Worm (Caenorhabditis elegans) whole organism, L4 larva: ENCODE data around the gene C36E6.8.

Experiments used
- F10B5.3 ChIP-seq: sonication (generic microtip); optimal IDR thresholded peaks from 2 replicates; lab custom pipeline; 2016; ENCODE audit warnings: mild to moderate bottlenecking, missing genetic modification characterization, missing compliant biosample characterization
- F49E8.2 ChIP-seq: sonication (generic microtip); optimal IDR thresholded peaks from 2 replicates; lab custom pipeline; 2016; ENCODE audit warnings: missing compliant biosample characterization, mild to moderate bottlenecking, missing genetic modification characterization, borderline replicate concordance
- T26A8.4 ChIP-seq: fragments of 200-800 bp; sonication (Bioruptor generic); IDR thresholded peaks from 2 replicates; pipeline ENCODE4 v1.3.6; 2022; ENCODE audit warnings: missing genetic modification characterization, missing compliant biosample characterization
- Y105C5A.15 ChIP-seq: fragments of 200-800 bp; sonication (Bioruptor generic); IDR thresholded peaks from 2 replicates; pipeline ENCODE4 v1.3.6; 2022; ENCODE audit warnings: missing genetic modification characterization, missing compliant biosample characterization
- Y48G9A.11 ChIP-seq: fragments of 200-800 bp; sonication (Bioruptor generic); IDR thresholded peaks from 2 replicates; pipeline ENCODE4 v1.3.6; 2022; ENCODE audit warnings: missing genetic modification reagents, missing genetic modification characterization, missing compliant biosample characterization
- Y5F2A.4 ChIP-seq: fragments of 200-800 bp; sonication (Bioruptor generic); optimal IDR thresholded peaks from 2 replicates; lab custom pipeline; 2018; ENCODE audit warnings: mild to moderate bottlenecking, missing genetic modification characterization, missing compliant biosample characterization
- Y75B8A.6 ChIP-seq: fragments of 200-800 bp; sonication (Bioruptor generic); IDR thresholded peaks from 2 replicates; pipeline ENCODE4 v1.3.6; 2022; ENCODE audit warnings: missing genetic modification reagents, missing genetic modification characterization, missing compliant biosample characterization
- aha-1 ChIP-seq: fragments of 150-350 bp; peaks from one replicate; lab custom pipeline; 2014; ENCODE audit warnings: missing biosample characterization, missing genetic modification characterization
- attf-4 ChIP-seq: sonication (generic microtip); optimal IDR thresholded peaks from 3 replicates; lab custom pipeline; 2017; ENCODE audit warnings: missing biosample characterization, missing genetic modification characterization
- ceh-28 ChIP-seq: fragments of 150-350 bp; optimal IDR thresholded peaks from 2 replicates; lab custom pipeline; 2014; ENCODE audit warnings: missing biosample characterization, missing genetic modification reagents, missing genetic modification characterization
- ceh-32 ChIP-seq: sonication (generic microtip); optimal IDR thresholded peaks from 2 replicates; lab custom pipeline; 2016; ENCODE audit warnings: mild to moderate bottlenecking, missing genetic modification characterization, missing compliant biosample characterization; ENCODE audit not compliant: poor library complexity
- ces-1 ChIP-seq: fragments of 150-350 bp; sonication (generic microtip); optimal IDR thresholded peaks from 4 replicates; lab custom pipeline; 2014; ENCODE audit warnings: missing biosample characterization, missing genetic modification reagents, missing genetic modification characterization
- cey-2 ChIP-seq: sonication (generic microtip); optimal IDR thresholded peaks from 3 replicates; lab custom pipeline; 2017; ENCODE audit warnings: missing genetic modification characterization, mild to moderate bottlenecking, missing compliant biosample characterization, antibody characterized with exemption, borderline replicate concordance; ENCODE audit not compliant: insufficient read depth
- ctbp-1 ChIP-seq: fragments of 200-800 bp; sonication (Bioruptor generic); IDR thresholded peaks from 2 replicates; pipeline ENCODE4 v1.3.6; 2022; ENCODE audit warnings: missing genetic modification reagents, missing genetic modification characterization, missing compliant biosample characterization
- daf-16 ChIP-seq, 3 experiments: sonication (generic microtip); optimal IDR thresholded peaks; 2 replicates each; lab custom pipeline; 2016 to 2017; ENCODE audit warnings: missing genetic modification characterization in 3 of 3, missing genetic modification reagents in 3 of 3, mild to moderate bottlenecking in 2 of 3, missing compliant biosample characterization in 2 of 3, missing biosample characterization in 1 of 3, moderate library complexity in 1 of 3
- daf-8 ChIP-seq: fragments of 200-800 bp; sonication (Bioruptor generic); IDR thresholded peaks from 2 replicates; pipeline ENCODE4 v1.3.6; 2022; ENCODE audit warnings: missing genetic modification characterization, missing compliant biosample characterization
- dmd-8 ChIP-seq: fragments of 200-800 bp; sonication (Bioruptor generic); IDR thresholded peaks from 2 replicates; pipeline ENCODE4 v1.3.6; 2022; ENCODE audit warnings: missing genetic modification characterization, missing compliant biosample characterization
- dpl-1 ChIP-seq: fragments of 150-350 bp; optimal IDR thresholded peaks from 2 replicates; lab custom pipeline; 2014; ENCODE audit warnings: missing biosample characterization, missing genetic modification reagents, missing genetic modification characterization
- duxl-1 ChIP-seq: sonication (generic microtip); optimal IDR thresholded peaks from 2 replicates; lab custom pipeline; 2016; ENCODE audit warnings: mild to moderate bottlenecking, missing genetic modification characterization, moderate library complexity, missing compliant biosample characterization; ENCODE audit not compliant: poor library complexity
- dve-1 ChIP-seq: sonication (generic microtip); optimal IDR thresholded peaks from 2 replicates; lab custom pipeline; 2017; ENCODE audit warnings: antibody characterized with exemption, mild to moderate bottlenecking, missing genetic modification characterization, missing compliant biosample characterization; ENCODE audit not compliant: insufficient read depth
- fkh-10 ChIP-seq: fragments of 150-350 bp; optimal IDR thresholded peaks from 2 replicates; lab custom pipeline; 2014; ENCODE audit warnings: missing biosample characterization, missing genetic modification reagents, missing genetic modification characterization
- fos-1 ChIP-seq: fragments of 150-350 bp; optimal IDR thresholded peaks from 2 replicates; lab custom pipeline; 2014; ENCODE audit warnings: missing biosample characterization, missing genetic modification characterization
- gei-8 ChIP-seq: fragments of 200-800 bp; sonication (Bioruptor generic); optimal IDR thresholded peaks from 2 replicates; lab custom pipeline; 2018; ENCODE audit warnings: mild to moderate bottlenecking, missing genetic modification characterization, missing compliant biosample characterization
- hif-1 ChIP-seq, 2 experiments: sonication (generic microtip); optimal IDR thresholded peaks; 2 replicates each; lab custom pipeline; 2016 to 2017; ENCODE audit warnings: missing compliant biosample characterization in 2 of 2, missing genetic modification characterization in 2 of 2, missing genetic modification reagents in 2 of 2, missing genotype in 2 of 2, mild to moderate bottlenecking in 1 of 2
- jun-1 ChIP-seq: fragments of 150-350 bp; optimal IDR thresholded peaks from 2 replicates; lab custom pipeline; 2014; ENCODE audit warnings: missing biosample characterization, missing genetic modification reagents, missing genetic modification characterization
- lin-39 ChIP-seq: fragments of 150-350 bp; optimal IDR thresholded peaks from 2 replicates; lab custom pipeline; 2014; ENCODE audit warnings: missing biosample characterization, missing genetic modification reagents, missing genetic modification characterization
- lir-3 ChIP-seq: sonication (generic microtip); optimal IDR thresholded peaks from 2 replicates; lab custom pipeline; 2016; ENCODE audit warnings: mild to moderate bottlenecking, missing genetic modification characterization, missing compliant biosample characterization
- mep-1 ChIP-seq: fragments of 150-350 bp; sonication (generic microtip); optimal IDR thresholded peaks from 3 replicates; lab custom pipeline; 2014; ENCODE audit warnings: missing biosample characterization, missing genetic modification characterization
- mes-2 ChIP-seq: sonication (generic microtip); optimal IDR thresholded peaks from 2 replicates; lab custom pipeline; 2016; ENCODE audit warnings: missing genotype, mild to moderate bottlenecking, missing genetic modification characterization, missing compliant biosample characterization; ENCODE audit not compliant: poor library complexity, severe bottlenecking
- nhr-10 ChIP-seq: fragments of 150-350 bp; optimal IDR thresholded peaks from 2 replicates; lab custom pipeline; 2014; ENCODE audit warnings: missing biosample characterization, missing genetic modification characterization
- nhr-102 ChIP-seq: sonication (generic microtip); optimal IDR thresholded peaks from 2 replicates; lab custom pipeline; 2016; ENCODE audit warnings: mild to moderate bottlenecking, missing genetic modification characterization, moderate library complexity, missing compliant biosample characterization
- nhr-111 ChIP-seq: fragments of 200-800 bp; sonication (Bioruptor generic); optimal IDR thresholded peaks from 2 replicates; lab custom pipeline; 2018; ENCODE audit warnings: mild to moderate bottlenecking, missing genetic modification characterization, missing compliant biosample characterization
- nhr-237 ChIP-seq: sonication (generic microtip); optimal IDR thresholded peaks from 2 replicates; lab custom pipeline; 2017; ENCODE audit warnings: missing biosample characterization, missing genetic modification characterization
- nhr-25 ChIP-seq: sonication (generic microtip); optimal IDR thresholded peaks from 2 replicates; lab custom pipeline; 2017; ENCODE audit warnings: missing genetic modification characterization, mild to moderate bottlenecking, missing compliant biosample characterization, antibody characterized with exemption, moderate library complexity, borderline replicate concordance; ENCODE audit not compliant: insufficient read depth
- nhr-28 ChIP-seq: fragments of 150-350 bp; optimal IDR thresholded peaks from 2 replicates; lab custom pipeline; 2014; ENCODE audit warnings: missing biosample characterization, missing genetic modification characterization
- nhr-41 ChIP-seq: fragments of 200-800 bp; sonication (Bioruptor generic); IDR thresholded peaks from 2 replicates; pipeline ENCODE4 v1.3.6; 2022; ENCODE audit warnings: missing genetic modification reagents, missing genetic modification characterization, missing compliant biosample characterization
- nhr-42 ChIP-seq: fragments of 200-800 bp; sonication (Bioruptor generic); IDR thresholded peaks from 2 replicates; pipeline ENCODE4 v1.3.6; 2022; ENCODE audit warnings: missing genetic modification characterization, missing compliant biosample characterization
- nhr-48 ChIP-seq: sonication (generic microtip); optimal IDR thresholded peaks from 2 replicates; lab custom pipeline; 2016; ENCODE audit warnings: mild to moderate bottlenecking, missing genetic modification characterization, missing compliant biosample characterization
- pha-4 ChIP-seq, 2 experiments: fragments of 150-350 bp in 1 of 2; fragments of 200-800 bp in 1 of 2; sonication (Bioruptor generic) in 1 of 2; IDR thresholded peaks in 1 of 2; optimal IDR thresholded peaks in 1 of 2; 2 replicates each; pipeline versions ENCODE4 v1.3.6 to Lab custom; 2014 to 2022; ENCODE audit warnings: missing genetic modification characterization in 2 of 2, missing genetic modification reagents in 2 of 2, missing biosample characterization in 1 of 2, missing compliant biosample characterization in 1 of 2
- pqm-1 ChIP-seq: sonication (generic microtip); optimal IDR thresholded peaks from 2 replicates; lab custom pipeline; 2017; ENCODE audit warnings: missing biosample characterization, missing genetic modification characterization
- rbr-2 ChIP-seq: sonication (generic microtip); optimal IDR thresholded peaks from 2 replicates; lab custom pipeline; 2016; ENCODE audit warnings: missing genotype, missing genetic modification characterization, missing compliant biosample characterization
- saeg-2 ChIP-seq: fragments of 200-800 bp; sonication (Bioruptor generic); IDR thresholded peaks from 2 replicates; pipeline ENCODE4 v1.3.6; 2022; ENCODE audit warnings: missing genetic modification reagents, missing genetic modification characterization, missing compliant biosample characterization
- set-16 ChIP-seq: fragments of 200-800 bp; sonication (Bioruptor generic); IDR thresholded peaks from 2 replicates; pipeline ENCODE4 v1.3.6; 2022; ENCODE audit warnings: missing genetic modification reagents, missing genetic modification characterization, missing compliant biosample characterization
- spr-3 ChIP-seq: fragments of 200-800 bp; sonication (Bioruptor generic); optimal IDR thresholded peaks from 2 replicates; lab custom pipeline; 2018; ENCODE audit warnings: mild to moderate bottlenecking, missing genetic modification characterization, missing compliant biosample characterization
- tra-1 ChIP-seq: fragments of 200-800 bp; sonication (Bioruptor generic); IDR thresholded peaks from 2 replicates; pipeline ENCODE4 v1.3.6; 2022; ENCODE audit warnings: missing genetic modification reagents, missing genetic modification characterization, missing compliant biosample characterization
- unc-39 ChIP-seq: sonication (generic microtip); optimal IDR thresholded peaks from 2 replicates; lab custom pipeline; 2017; ENCODE audit warnings: missing biosample characterization, missing genetic modification characterization
- zfp-2 ChIP-seq: sonication (generic microtip); optimal IDR thresholded peaks from 2 replicates; lab custom pipeline; 2016; ENCODE audit warnings: mild to moderate bottlenecking, missing genetic modification characterization, missing compliant biosample characterization
- zip-11 ChIP-seq: fragments of 200-800 bp; sonication (Bioruptor generic); IDR thresholded peaks from 2 replicates; pipeline ENCODE4 v1.3.6; 2022; ENCODE audit warnings: missing genetic modification characterization, missing compliant biosample characterization
- zip-2 ChIP-seq: fragments of 150-350 bp; optimal IDR thresholded peaks from 2 replicates; lab custom pipeline; 2014; ENCODE audit warnings: missing biosample characterization, missing genetic modification characterization
- ztf-11 ChIP-seq: fragments of 150-350 bp; optimal IDR thresholded peaks from 2 replicates; lab custom pipeline; 2014; ENCODE audit warnings: missing biosample characterization, missing genetic modification characterization

Gene C36E6.8

ce11 chrX:17392182-17392581 is 46.3 kb upstream of the C36E6.8 start (continued):
- TF ChIP-seq T26A8.4 (0 out of 2 replicates have a peak, but pooled peaks have one; percentile 18), saeg-2 (no peak), Y105C5A.15 (no peak), tra-1 (GFP tag; lab: Robert Waterston, UW) (peak; percentile 69; the same call in 1 of the 2 replicates), F49E8.2 (tag; lab: Kevin White, UChicago) (no peak), Y75B8A.6 (GFP tag; lab: Robert Waterston, UW) (no peak), ztf-11 (no peak), fos-1 (no peak), mep-1 (tag; lab: Kevin White, UChicago) (peak; percentile 88), nhr-102 (tag; lab: Kevin White, UChicago) (no peak), fkh-10 (GFP tag; lab: Kevin White, UChicago) (no peak), nhr-10 (tag; lab: Kevin White, UChicago) (no peak), F10B5.3 (tag; lab: Kevin White, UChicago) (no peak), mes-2 (peak; percentile 81), Y48G9A.11 (GFP tag; lab: Robert Waterston, UW) (no peak), daf-16 (GFP tag; optimal IDR thresholded peaks at IDR 0.05; lab: Kevin White, UChicago) (peak in 1 of 2 experiments; percentile 33), daf-16 (tag; optimal IDR thresholded peaks at IDR 0.05; lab: Kevin White, UChicago) (peak; percentile 55), ces-1 (no peak), ceh-28 (tag; lab: Kevin White, UChicago) (no peak), spr-3 (GFP tag; lab: Kevin White, UChicago) (no peak), hif-1 (tag; optimal IDR thresholded peaks at IDR 0.05; lab: Kevin White, UChicago) (peak in 1 of 2 experiments; percentile 39), dpl-1 (GFP tag; lab: Kevin White, UChicago) (peak; percentile 50), unc-39 (tag; lab: Kevin White, UChicago) (no peak), attf-4 (tag; lab: Kevin White, UChicago) (no peak), set-16 (GFP tag; lab: Robert Waterston, UW) (no peak), nhr-28 (tag; lab: Kevin White, UChicago) (peak; percentile 73), nhr-41 (GFP tag; lab: Robert Waterston, UW) (no peak), zip-2 (tag; lab: Kevin White, UChicago) (no peak), cey-2 (no peak), zfp-2 (no peak), aha-1 (tag; lab: Kevin White, UChicago) (peak; percentile 87), ceh-32 (tag; lab: Kevin White, UChicago) (no peak), nhr-42 (GFP tag; lab: Robert Waterston, UW) (no peak), pha-4 (GFP tag; IDR thresholded peaks at IDR 0.05; lab: Robert Waterston, UW) (no peak), pha-4 (tag; optimal IDR thresholded peaks at IDR 0.05; lab: Kevin White, UChicago) (no peak), gei-8 (GFP tag; lab: Kevin White, UChicago) (no peak), jun-1 (tag; lab: Kevin White, UChicago) (no peak), nhr-111 (GFP tag; lab: Kevin White, UChicago) (no peak), duxl-1 (tag; lab: Kevin White, UChicago) (no peak), dve-1 (tag; lab: Kevin White, UChicago) (peak; percentile 74), nhr-25 (peak; percentile 40), nhr-48 (no peak), rbr-2 (tag; lab: Kevin White, UChicago) (peak; percentile 75), lir-3 (tag; lab: Kevin White, UChicago) (no peak), dmd-8 (GFP tag; lab: Robert Waterston, UW) (no peak), nhr-237 (tag; lab: Kevin White, UChicago) (no peak), pqm-1 (tag; lab: Kevin White, UChicago) (peak; percentile 37), daf-8 (GFP tag; lab: Robert Waterston, UW) (no peak), ctbp-1 (GFP tag; lab: Robert Waterston, UW) (no peak), Y5F2A.4 (GFP tag; lab: Kevin White, UChicago) (no peak), lin-39 (tag; lab: Kevin White, UChicago) (no peak), zip-11 (GFP tag; lab: Robert Waterston, UW) (no peak)
